Fruit fly (Drosophila melanogaster) whole organism, prepupa: ENCODE measurements around the gene mub.

Source experiments
- CG1621 ChIP-seq: fragments of 200-800 bp; sonication (Bioruptor generic); optimal IDR thresholded peaks from 3 replicates; lab custom pipeline; 2018; ENCODE audit warnings: missing biosample characterization, mild to moderate bottlenecking, missing genetic modification characterization
- CG6163 ChIP-seq: fragments of 200-800 bp; sonication (Bioruptor generic); IDR thresholded peaks from 3 replicates; pipeline ENCODE4 v1.3.6; 2022; ENCODE audit warnings: missing biosample characterization, missing genetic modification characterization
- CG8319 ChIP-seq: fragments of 200-800 bp; sonication (Bioruptor generic); optimal IDR thresholded peaks from 3 replicates; lab custom pipeline; 2016; ENCODE audit warnings: missing biosample characterization, missing genetic modification characterization
- Eip75B ChIP-seq: fragments of 200-800 bp; sonication (Bioruptor generic); optimal IDR thresholded peaks from 3 replicates; lab custom pipeline; 2016; ENCODE audit warnings: missing biosample characterization, missing genetic modification characterization
- Sox102F ChIP-seq: fragments of 200-800 bp; sonication (Bioruptor generic); optimal IDR thresholded peaks from 2 replicates; lab custom pipeline; 2016; ENCODE audit warnings: missing biosample characterization, mild to moderate bottlenecking, missing genetic modification characterization
- dsx ChIP-seq: fragments of 200-800 bp; optimal IDR thresholded peaks from 3 replicates; lab custom pipeline; 2019; ENCODE audit warnings: missing biosample characterization, mild to moderate bottlenecking, missing genetic modification characterization, moderate library complexity; ENCODE audit not compliant: poor library complexity, severe bottlenecking
- esn ChIP-seq: fragments of 200-800 bp; sonication (Bioruptor generic); optimal IDR thresholded peaks from 2 replicates; lab custom pipeline; 2016; ENCODE audit warnings: missing biosample characterization, mild to moderate bottlenecking, missing genetic modification characterization, moderate library complexity
- fkh ChIP-seq: fragments of 200-800 bp; sonication (Bioruptor generic); optimal IDR thresholded peaks from 3 replicates; lab custom pipeline; 2017; ENCODE audit warnings: missing biosample characterization, mild to moderate bottlenecking, missing genetic modification characterization, moderate library complexity
- spab ChIP-seq: fragments of 200-800 bp; sonication (Bioruptor generic); optimal IDR thresholded peaks from 2 replicates; lab custom pipeline; 2017; ENCODE audit warnings: missing biosample characterization, mild to moderate bottlenecking, missing genetic modification characterization, missing genetic modification reagents
- topi ChIP-seq: fragments of 200-800 bp; sonication (Bioruptor generic); optimal IDR thresholded peaks from 3 replicates; lab custom pipeline; 2016; ENCODE audit warnings: missing biosample characterization, missing genetic modification characterization
- vri ChIP-seq: fragments of 200-800 bp; sonication (Bioruptor generic); optimal IDR thresholded peaks from 3 replicates; lab custom pipeline; 2016; ENCODE audit warnings: missing biosample characterization, mild to moderate bottlenecking, missing genetic modification characterization

- TF ChIP-seq CG1621 (peak; percentile 50), esn (GFP tag; lab: Kevin White, UChicago) (no peak), topi (GFP tag; lab: Kevin White, UChicago) (no peak), dsx (GFP tag; lab: Kevin White, UChicago) (no peak), fkh (GFP tag; lab: Kevin White, UChicago) (no peak), Eip75B (GFP tag; lab: Kevin White, UChicago) (peak; percentile 33), vri (GFP tag; lab: Kevin White, UChicago) (no peak), Sox102F (GFP tag; lab: Kevin White, UChicago) (no peak), spab (GFP tag; lab: Kevin White, UChicago) (peak; percentile 66), CG8319 (peak; percentile 0), CG6163 (no peak; the same call in 2 of the 3 replicates)
Measured at dm6 chr3L:21934462-21934861, 89.9 kb downstream of the mub start, which contains the start of gene SLC22A.
